Worm (Caenorhabditis elegans) whole organism, L2 larva: ENCODE data around the gene tbx-34.

Source experiments
- nhr-129 ChIP-seq: fragments of 150-350 bp; optimal IDR thresholded peaks from 2 replicates; lab custom pipeline; 2014; ENCODE audit warnings: missing biosample characterization, missing genetic modification characterization
- nhr-237 ChIP-seq: fragments of 150-350 bp; optimal IDR thresholded peaks from 2 replicates; lab custom pipeline; 2014; ENCODE audit warnings: missing biosample characterization, missing genetic modification characterization
- nhr-25 ChIP-seq: fragments of 150-350 bp; sonication (generic microtip); optimal IDR thresholded peaks from 3 replicates; lab custom pipeline; 2014; ENCODE audit warnings: missing biosample characterization, missing genetic modification characterization
- nhr-77 ChIP-seq: fragments of 150-350 bp; optimal IDR thresholded peaks from 2 replicates; lab custom pipeline; 2014; ENCODE audit warnings: missing biosample characterization, missing genetic modification characterization
- peb-1 ChIP-seq: fragments of 150-350 bp; optimal IDR thresholded peaks from 2 replicates; lab custom pipeline; 2014; ENCODE audit warnings: missing biosample characterization, missing genetic modification characterization
- snpc-4 ChIP-seq: fragments of 150-350 bp; optimal IDR thresholded peaks from 2 replicates; lab custom pipeline; 2014; ENCODE audit warnings: missing biosample characterization, missing genetic modification characterization
- unc-55 ChIP-seq: fragments of 150-350 bp; sonication (generic microtip); optimal IDR thresholded peaks from 3 replicates; lab custom pipeline; 2014; ENCODE audit warnings: missing biosample characterization, missing genetic modification reagents, missing genetic modification characterization
- unc-62 ChIP-seq: fragments of 150-350 bp; optimal IDR thresholded peaks from 2 replicates; lab custom pipeline; 2014; ENCODE audit warnings: missing biosample characterization, missing genetic modification reagents, missing genetic modification characterization
- ztf-1 ChIP-seq: fragments of 200-800 bp; sonication (Bioruptor generic); conservative IDR thresholded peaks from 2 replicates; pipeline ENCODE4 v1.3.6; 2022; ENCODE audit warnings: missing genetic modification characterization, missing compliant biosample characterization

DNA sequence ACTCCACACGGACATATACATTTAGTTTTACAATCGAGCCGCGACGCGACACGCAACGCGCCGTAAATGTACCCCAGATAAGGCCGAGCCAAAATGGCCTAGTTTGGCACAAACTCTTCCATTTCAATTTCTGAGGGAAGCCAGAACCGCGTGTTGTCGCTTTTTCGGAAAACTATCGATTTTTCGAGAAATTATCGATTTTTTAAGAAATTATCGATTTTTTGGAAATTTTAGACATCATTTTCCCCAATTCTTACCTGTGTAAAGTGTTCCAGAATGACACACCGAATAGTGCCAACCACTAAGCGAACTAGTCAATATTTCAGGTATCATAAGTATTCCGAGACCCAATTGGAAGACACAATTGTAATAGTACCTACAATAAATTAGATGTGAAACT is 13.4 kb upstream of the tbx-34 start:
- TF ChIP-seq nhr-25 = no peak
- no peak for TF ChIP-seq unc-55
- no peak for TF ChIP-seq snpc-4 (tag; lab: Kevin White, UChicago)
- no peak for TF ChIP-seq peb-1 (tag; lab: Kevin White, UChicago)
- TF ChIP-seq nhr-237 = no peak
- no peak for TF ChIP-seq unc-62 (GFP tag; lab: Kevin White, UChicago)
- no peak for TF ChIP-seq nhr-77 (tag; lab: Kevin White, UChicago)
- no peak for TF ChIP-seq ztf-1 (GFP tag; lab: Robert Waterston, UW)
- TF ChIP-seq nhr-129 (tag; lab: Kevin White, UChicago) = no peak
